Fruit fly (Drosophila melanogaster): ENCODE measurements around the gene CG7990.
A peak's percentile ranks its signal among the peaks of the same experiment; 100 is the strongest.

Gene CG7990

DNA sequence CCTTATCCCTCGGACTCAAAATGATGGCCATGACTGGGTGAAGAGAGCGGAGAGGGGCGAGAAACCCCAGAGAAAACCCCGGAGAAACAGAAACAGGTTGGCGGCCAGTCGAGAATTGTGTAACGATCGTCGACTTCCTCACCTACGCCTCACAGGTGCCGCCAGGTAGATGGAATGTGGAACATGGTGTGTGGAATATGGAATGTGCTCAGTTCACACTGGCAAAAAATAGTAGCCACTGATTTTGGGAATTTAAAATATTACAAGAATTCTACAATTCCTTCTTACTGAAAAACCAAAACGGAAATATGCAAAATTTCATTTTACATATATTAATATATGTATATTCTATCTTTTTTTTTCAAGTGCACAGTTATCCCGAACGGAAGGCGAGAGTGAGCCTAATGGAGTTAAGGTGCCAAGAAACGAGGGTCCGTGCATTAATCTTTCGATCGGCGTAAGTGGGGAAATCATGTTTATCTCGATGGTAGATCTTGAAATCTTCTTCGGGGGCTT, 45.8 kb downstream of the CG7990 start (continued):
- TF ChIP-seq bcd (GFP tag; optimal IDR thresholded peaks at IDR 0.05) (peak; percentile 78), chm (GFP tag; IDR thresholded peaks at IDR 0.05) (peak; percentile 81; the same call in 1 of the 2 replicates), gt (GFP tag; IDR thresholded peaks at IDR 0.05) (peak; percentile 52; the same call in 1 of the 2 replicates), p53 (GFP tag; optimal IDR thresholded peaks at IDR 0.05) (no peak), inv (GFP tag; IDR thresholded peaks at IDR 0.05; ENCODE audit: partially characterized antibody) (no peak), CG2889 (GFP tag; IDR thresholded peaks at IDR 0.05) (peak; percentile 72; the same call in 1 of the 3 replicates), CG9817 (tag; optimal IDR thresholded peaks at IDR 0.05) (peak; percentile 63), sqz (GFP tag; optimal IDR thresholded peaks at IDR 0.05) (peak; percentile 77), CG8359 (GFP tag; optimal IDR thresholded peaks at IDR 0.05; ENCODE audit: borderline replicate concordance) (peak; percentile 61), dpn (GFP tag; optimal IDR thresholded peaks at IDR 0.05) (peak; percentile 25 to 74), Fer1 (GFP tag; optimal IDR thresholded peaks at IDR 0.05) (peak; percentile 75), wor (GFP tag; IDR thresholded peaks at IDR 0.05) (0 out of 2 replicates have a peak, but pooled peaks have one; percentile 29), CG2678 (tag; optimal IDR thresholded peaks at IDR 0.05) (peak; percentile 85), CG5953 (GFP tag; IDR thresholded peaks at IDR 0.05) (peak; percentile 43; the same call in 1 of the 2 replicates), Myb (GFP tag; optimal IDR thresholded peaks at IDR 0.05) (no peak), nmo (GFP tag; optimal IDR thresholded peaks at IDR 0.05) (peak; percentile 88), CG6765 (GFP tag; optimal IDR thresholded peaks at IDR 0.05) (no peak), Opbp (GFP tag; IDR thresholded peaks at IDR 0.05; ENCODE audit: partially characterized antibody) (no peak), z (GFP tag; IDR thresholded peaks at IDR 0.05) (peak; percentile 65; the same call in 2 of the 3 replicates), CG17385 (GFP tag; optimal IDR thresholded peaks at IDR 0.05) (peak; percentile 72), CG10654 (GFP tag; optimal IDR thresholded peaks at IDR 0.05) (peak; percentile 75), scrt (GFP tag; optimal IDR thresholded peaks at IDR 0.05) (peak; percentile 65), HLH3B (GFP tag; IDR thresholded peaks at IDR 0.05) (peak; percentile 73), CG11085 (GFP tag; IDR thresholded peaks at IDR 0.05) (peak; percentile 60), Hsf (GFP tag; optimal IDR thresholded peaks at IDR 0.05) (peak; percentile 54), CG9609 (GFP tag; optimal IDR thresholded peaks at IDR 0.05) (peak; percentile 43), Dek (tag; optimal IDR thresholded peaks at IDR 0.05) (peak; percentile 57), tap (tag; optimal IDR thresholded peaks at IDR 0.05) (peak; percentile 73), CG9876 (GFP tag; optimal IDR thresholded peaks at IDR 0.05) (no peak), danr (GFP tag; IDR thresholded peaks at IDR 0.05) (peak; percentile 64), CG42726 (GFP tag; IDR thresholded peaks at IDR 0.05; ENCODE audit: partially characterized antibody) (no peak), cato (GFP tag; optimal IDR thresholded peaks at IDR 0.05; ENCODE audit: borderline replicate concordance) (peak; percentile 43), CG10979 (tag; optimal IDR thresholded peaks at IDR 0.05) (peak; percentile 93), Scr (GFP tag; IDR thresholded peaks at IDR 0.05; ENCODE audit: partially characterized antibody) (no peak), CG10267 (tag; optimal IDR thresholded peaks at IDR 0.05) (peak; percentile 87), twi (tag; optimal IDR thresholded peaks at IDR 0.05) (peak; percentile 74), Lim3 (GFP tag; IDR thresholded peaks at IDR 0.05) (no peak), CG9797 (GFP tag; optimal IDR thresholded peaks at IDR 0.05) (no peak), CG14710 (tag; optimal IDR thresholded peaks at IDR 0.05) (peak; percentile 93), Usf (GFP tag; optimal IDR thresholded peaks at IDR 0.05) (peak; percentile 71), Nf-YC (tag; optimal IDR thresholded peaks at IDR 0.05) (peak; percentile 33), so (GFP tag; IDR thresholded peaks at IDR 0.05) (peak; percentile 61; the same call in 2 of the 3 replicates), CrebB (tag; optimal IDR thresholded peaks at IDR 0.05) (peak; percentile 29), Antp (GFP tag; optimal IDR thresholded peaks at IDR 0.05) (peak; percentile 16), Oli (tag; optimal IDR thresholded peaks at IDR 0.05) (peak; percentile 82), CG34224 (GFP tag; IDR thresholded peaks at IDR 0.05; ENCODE audit: partially characterized antibody) (no peak), trh (GFP tag; optimal IDR thresholded peaks at IDR 0.05) (peak; percentile 62), CG4404 (GFP tag; IDR thresholded peaks at IDR 0.05) (peak; percentile 92), Pdp1 (GFP tag; optimal IDR thresholded peaks at IDR 0.05) (peak; percentile 35 to 72)

All from whole organism, embryonic.